Fruit fly (Drosophila melanogaster): Measurements from ENCODE around the gene Uros2.

Gene Uros2

dm6 chr3R:15768900-15769299 is 19.4 kb upstream of the Uros2 start:
- TF ChIP-seq en (GFP tag; optimal IDR thresholded peaks at IDR 0.05) (no peak), Dfd (GFP tag; optimal IDR thresholded peaks at IDR 0.05) (peak in 1 of 2 experiments; percentile 58)

dm6 chr3R:15774128-15774527 is 14.2 kb upstream of the Uros2 start, which contains the start of gene Ttc26:
Gene Ttc26 (plus strand): TSS chr3R:15774416.
- TF ChIP-seq CG3281 (GFP tag; optimal IDR thresholded peaks at IDR 0.05), result no peak
- peak; percentile 71 for TF ChIP-seq scrt (GFP tag; optimal IDR thresholded peaks at IDR 0.05)
- TF ChIP-seq sens-2 (GFP tag; IDR thresholded peaks at IDR 0.05), result no peak
- peak; percentile 61; the same call in 1 of the 2 replicates for TF ChIP-seq Rfx (GFP tag; IDR thresholded peaks at IDR 0.05)
- TF ChIP-seq CG12391 (tag; optimal IDR thresholded peaks at IDR 0.05), result no peak
- peak; percentile 53 for TF ChIP-seq CG31365 (tag; optimal IDR thresholded peaks at IDR 0.05)
- no peak for TF ChIP-seq al (GFP tag; IDR thresholded peaks at IDR 0.05)
- TF ChIP-seq Mad (GFP tag; optimal IDR thresholded peaks at IDR 0.05), result no peak

dm6 chr3R:15775242-15775641 is 13.1 kb upstream of the Uros2 start, which contains the start of gene CG45207:
Gene CG45207 (minus strand): TSS chr3R:15775342.
- TF ChIP-seq seq (GFP tag; IDR thresholded peaks at IDR 0.05) (no peak), CG7556 (GFP tag; optimal IDR thresholded peaks at IDR 0.05) (no peak), CG14667 (GFP tag; IDR thresholded peaks at IDR 0.05) (no peak), pros (GFP tag; optimal IDR thresholded peaks at IDR 0.05) (no peak), prd (optimal IDR thresholded peaks at IDR 0.05) (no peak), prd (GFP tag; IDR thresholded peaks at IDR 0.05) (no peak), slp2 (GFP tag; optimal IDR thresholded peaks at IDR 0.05) (no peak), CkIIα-i1 (GFP tag; IDR thresholded peaks at IDR 0.05) (no peak), CG4617 (GFP tag; optimal IDR thresholded peaks at IDR 0.05; ENCODE audit: borderline replicate concordance) (no peak)

DNA sequence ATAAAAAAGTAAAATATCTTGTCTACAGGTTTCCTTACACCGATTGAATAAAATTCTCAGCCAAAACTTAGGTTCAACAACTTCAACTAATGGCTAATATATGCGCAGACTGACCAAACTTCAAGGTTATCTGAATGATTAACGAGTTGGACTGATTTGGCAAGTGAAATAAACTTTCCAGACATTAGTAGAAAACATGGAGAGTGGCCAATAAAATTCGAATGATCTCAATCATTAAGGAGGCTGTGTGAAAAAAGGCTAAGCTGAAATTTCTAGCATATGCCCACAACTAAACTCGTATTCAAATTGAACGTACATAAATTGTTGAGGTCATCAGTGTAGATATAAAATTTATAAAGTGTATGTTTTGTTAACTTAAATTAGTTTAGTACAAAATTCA is 8.8 kb upstream of the Uros2 start, which contains the start of gene CG5614:
CG5614 (plus strand) TSS at position 301 of the 400 bp plus-strand sequence.
- no peak for TF ChIP-seq CG10462 (GFP tag; optimal IDR thresholded peaks at IDR 0.05)
- no peak for TF ChIP-seq CG30403 (GFP tag; optimal IDR thresholded peaks at IDR 0.05)
- TF ChIP-seq CG8478 (optimal IDR thresholded peaks at IDR 0.05), result no peak
- no peak for TF ChIP-seq CG4424 (GFP tag; optimal IDR thresholded peaks at IDR 0.05)
- TF ChIP-seq CG17361 (GFP tag; IDR thresholded peaks at IDR 0.05), result no peak
- no peak for TF ChIP-seq Dad (GFP tag; optimal IDR thresholded peaks at IDR 0.05)
- no peak for TF ChIP-seq Ets97D (GFP tag; optimal IDR thresholded peaks at IDR 0.05)
- no peak for TF ChIP-seq CG6765 (GFP tag; optimal IDR thresholded peaks at IDR 0.05)
- TF ChIP-seq stc (GFP tag; IDR thresholded peaks at IDR 0.05), result no peak
- TF ChIP-seq CTCF (GFP tag; optimal IDR thresholded peaks at IDR 0.05), result no peak
- no peak for TF ChIP-seq lola (GFP tag; optimal IDR thresholded peaks at IDR 0.05)
- no peak for TF ChIP-seq Tbp (GFP tag; optimal IDR thresholded peaks at IDR 0.05)

- TF ChIP-seq CG8388 (GFP tag; optimal IDR thresholded peaks at IDR 0.05), result no peak
- TF ChIP-seq CG2889 (GFP tag; IDR thresholded peaks at IDR 0.05), result no peak
- TF ChIP-seq wdn (GFP tag; IDR thresholded peaks at IDR 0.05), result no peak
- no peak for TF ChIP-seq Hr78 (GFP tag; optimal IDR thresholded peaks at IDR 0.05)
- TF ChIP-seq CG7372 (GFP tag; IDR thresholded peaks at IDR 0.05), result no peak
- TF ChIP-seq lab (GFP tag; optimal IDR thresholded peaks at IDR 0.05), result peak; percentile 18
- no peak for TF ChIP-seq Gsc (GFP tag; IDR thresholded peaks at IDR 0.05)
- TF ChIP-seq prd (optimal IDR thresholded peaks at IDR 0.05), result no peak
- TF ChIP-seq prd (GFP tag; IDR thresholded peaks at IDR 0.05), result 0 out of 3 replicates have a peak, but pooled peaks have one; percentile 26
- no peak for TF ChIP-seq crol (GFP tag; IDR thresholded peaks at IDR 0.05)
- peak; percentile 56 for TF ChIP-seq sens (GFP tag)
- no peak for TF ChIP-seq MESR4 (GFP tag; optimal IDR thresholded peaks at IDR 0.05)
- TF ChIP-seq CG15011 (GFP tag; optimal IDR thresholded peaks at IDR 0.05), result no peak
- no peak for TF ChIP-seq CG9215 (GFP tag; IDR thresholded peaks at IDR 0.05)
- peak; percentile 45 for TF ChIP-seq CG18599 (GFP tag; optimal IDR thresholded peaks at IDR 0.05)
- TF ChIP-seq dysf (GFP tag; IDR thresholded peaks at IDR 0.05), result 0 out of 3 replicates have a peak, but pooled peaks have one; percentile 19
- 0 out of 2 replicates have a peak, but pooled peaks have one; percentile 31 for TF ChIP-seq Rfx (GFP tag; IDR thresholded peaks at IDR 0.05)
- peak; percentile 20 for TF ChIP-seq Hsf (GFP tag; optimal IDR thresholded peaks at IDR 0.05)
- TF ChIP-seq CG14441 (GFP tag; IDR thresholded peaks at IDR 0.05), result peak; percentile 32; the same call in 1 of the 2 replicates
Observed at dm6 chr3R:15784298-15784697, 4.0 kb upstream of the Uros2 start.

Data from whole organism, embryonic.